Fruit fly (Drosophila melanogaster) whole organism, wandering third instar larva: ENCODE data around the gene CG16956.

Experiments used
- Abd-B ChIP-seq: fragments of >200 bp; optimal IDR thresholded peaks from 2 replicates; lab custom pipeline; 2017; ENCODE audit warnings: missing biosample characterization, missing genetic modification characterization
- CG32264 ChIP-seq: fragments of 200-800 bp; sonication (Bioruptor generic); optimal IDR thresholded peaks from 2 replicates; lab custom pipeline; 2016; ENCODE audit warnings: missing biosample characterization, missing genetic modification characterization
- CG9705 ChIP-seq: fragments of 200-800 bp; sonication (Bioruptor generic); optimal IDR thresholded peaks from 2 replicates; lab custom pipeline; 2018; ENCODE audit warnings: missing biosample characterization, mild to moderate bottlenecking, missing genetic modification characterization
- CrebA ChIP-seq: fragments of 200-800 bp; sonication (Bioruptor generic); optimal IDR thresholded peaks from 2 replicates; lab custom pipeline; 2016; ENCODE audit warnings: missing biosample characterization, mild to moderate bottlenecking, missing genetic modification characterization, borderline replicate concordance
- Dfd ChIP-seq: fragments of >200 bp; optimal IDR thresholded peaks from 2 replicates; lab custom pipeline; 2017; ENCODE audit warnings: missing biosample characterization, missing genetic modification characterization
- Dif ChIP-seq: fragments of 200-275, 200-300 bp; sonication (Bioruptor generic); optimal IDR thresholded peaks from 2 replicates; lab custom pipeline; 2018; ENCODE audit warnings: missing biosample characterization, missing genetic modification characterization; ENCODE audit not compliant: partially characterized antibody
- GATAd ChIP-seq: sonication (Bioruptor generic); optimal IDR thresholded peaks from 2 replicates; lab custom pipeline; 2016; ENCODE audit warnings: missing biosample characterization, missing genetic modification characterization
- HLH106 ChIP-seq: fragments of 200-800 bp; optimal IDR thresholded peaks from 3 replicates; lab custom pipeline; 2019; ENCODE audit warnings: missing biosample characterization, mild to moderate bottlenecking, missing genetic modification characterization, moderate library complexity
- Mio ChIP-seq: sonication (Bioruptor generic); optimal IDR thresholded peaks from 2 replicates; lab custom pipeline; 2016; ENCODE audit warnings: missing biosample characterization, missing genetic modification characterization
- Myc ChIP-seq: fragments of >200 bp; optimal IDR thresholded peaks from 2 replicates; lab custom pipeline; 2017
- N ChIP-seq: fragments of >200 bp; optimal IDR thresholded peaks from 2 replicates; lab custom pipeline; 2018; ENCODE audit warnings: missing biosample characterization, missing external identifiers, missing genetic modification characterization
- OdsH ChIP-seq: fragments of 200-800 bp; sonication (Bioruptor generic); optimal IDR thresholded peaks from 2 replicates; lab custom pipeline; 2016; ENCODE audit warnings: missing biosample characterization, mild to moderate bottlenecking, missing genetic modification characterization
- Rel ChIP-seq, 2 experiments: fragments of 200-800 bp; sonication (Bioruptor generic) in 1 of 2; optimal IDR thresholded peaks; 2 replicates in 1 of 2; 3 replicates in 1 of 2; lab custom pipeline; 2016 to 2019; ENCODE audit warnings: mild to moderate bottlenecking in 2 of 2, missing biosample characterization in 2 of 2, missing genetic modification characterization in 2 of 2, moderate library complexity in 1 of 2
- Vsx2 ChIP-seq: fragments of 200-300, 225-300 bp; sonication (Bioruptor generic); optimal IDR thresholded peaks from 2 replicates; lab custom pipeline; 2018; ENCODE audit warnings: missing biosample characterization, missing genetic modification characterization; ENCODE audit not compliant: partially characterized antibody
- brk ChIP-seq: fragments of 200-800 bp; sonication (Bioruptor generic); optimal IDR thresholded peaks from 2 replicates; lab custom pipeline; 2016; ENCODE audit warnings: missing biosample characterization, mild to moderate bottlenecking, missing genetic modification characterization
- dmrt93B ChIP-seq: fragments of 200-800 bp; sonication (Bioruptor generic); optimal IDR thresholded peaks from 2 replicates; lab custom pipeline; 2018; ENCODE audit warnings: missing biosample characterization, mild to moderate bottlenecking, missing genetic modification characterization
- dsf ChIP-seq: sonication (Bioruptor generic); optimal IDR thresholded peaks from 2 replicates; lab custom pipeline; 2016; ENCODE audit warnings: missing biosample characterization, missing genetic modification characterization, borderline replicate concordance
- ey ChIP-seq: fragments of 200-800 bp; sonication (Bioruptor generic); optimal IDR thresholded peaks from 2 replicates; lab custom pipeline; 2016; ENCODE audit warnings: missing biosample characterization, missing genetic modification characterization
- foxo ChIP-seq, 2 experiments: fragments of 200-800 bp; sonication (Bioruptor generic); optimal IDR thresholded peaks; 2 replicates in 1 of 2; 3 replicates in 1 of 2; lab custom pipeline; 2016 to 2017; ENCODE audit warnings: missing biosample characterization in 2 of 2, missing genetic modification characterization in 2 of 2
- h ChIP-seq: fragments of 200-800 bp; sonication (Bioruptor generic); optimal IDR thresholded peaks from 3 replicates; lab custom pipeline; 2016; ENCODE audit warnings: missing biosample characterization, mild to moderate bottlenecking, missing genetic modification characterization
- jim ChIP-seq: fragments of 175-275, 200-325 bp; sonication (Bioruptor generic); optimal IDR thresholded peaks from 2 replicates; lab custom pipeline; 2016; ENCODE audit warnings: missing biosample characterization, mild to moderate bottlenecking, missing genetic modification characterization
- lola ChIP-seq: fragments of >200 bp; optimal IDR thresholded peaks from 2 replicates; lab custom pipeline; 2017; ENCODE audit warnings: missing biosample characterization, missing genetic modification characterization
- pan ChIP-seq: fragments of >200 bp; optimal IDR thresholded peaks from 2 replicates; lab custom pipeline; 2017
- psq ChIP-seq: fragments of 200-800 bp; sonication (Bioruptor generic); optimal IDR thresholded peaks from 3 replicates; lab custom pipeline; 2017; ENCODE audit warnings: missing biosample characterization, mild to moderate bottlenecking, missing genetic modification characterization, moderate library complexity
- rgr ChIP-seq: fragments of 200-800 bp; sonication (Bioruptor generic); optimal IDR thresholded peaks from 3 replicates; lab custom pipeline; 2016; ENCODE audit warnings: missing biosample characterization, mild to moderate bottlenecking, missing genetic modification characterization
- sage ChIP-seq: fragments of 200-800 bp; sonication (Bioruptor generic); optimal IDR thresholded peaks from 2 replicates; lab custom pipeline; 2016; ENCODE audit warnings: missing biosample characterization, mild to moderate bottlenecking, missing genetic modification characterization
- sv ChIP-seq: fragments of 200-800 bp; sonication (Bioruptor generic); optimal IDR thresholded peaks from 3 replicates; lab custom pipeline; 2016; ENCODE audit warnings: missing biosample characterization, missing genetic modification characterization
- woc ChIP-seq: sonication (Bioruptor generic); optimal IDR thresholded peaks from 2 replicates; lab custom pipeline; 2016; ENCODE audit warnings: missing biosample characterization, mild to moderate bottlenecking, missing genetic modification characterization

Gene CG16956

dm6 chr2L:13366109-13366747, 48.1 kb downstream of the CG16956 start, which contains the start of the genes Nnp-1 and Grx3:
Gene Nnp-1, minus strand, starts transcription at chr2L:13366189.
Gene Grx3, plus strand, starts transcription at chr2L:13366447.
- no peak for TF ChIP-seq Vsx2 (GFP tag; lab: Kevin White, UChicago)
- no peak for TF ChIP-seq Dfd
- TF ChIP-seq lola (GFP tag; lab: Kevin White, UChicago): no peak
- TF ChIP-seq sv (GFP tag; lab: Kevin White, UChicago): peak; percentile 24
- no peak for TF ChIP-seq N (GFP tag; lab: Kevin White, UChicago)
- no peak for TF ChIP-seq jim (GFP tag; lab: Kevin White, UChicago)
- TF ChIP-seq HLH106 (tag; lab: Kevin White, UChicago): peak; percentile 82
- TF ChIP-seq psq (GFP tag; lab: Kevin White, UChicago): peak; percentile 48
- TF ChIP-seq CG9705 (GFP tag; lab: Kevin White, UChicago): peak; percentile 54
- TF ChIP-seq CrebA: no peak
- no peak for TF ChIP-seq Dif (GFP tag; lab: Kevin White, UChicago)
- no peak for TF ChIP-seq rgr (GFP tag; lab: Kevin White, UChicago)
- no peak for TF ChIP-seq Abd-B (GFP tag; lab: Kevin White, UChicago)
- TF ChIP-seq Myc (lab: Kevin White, UChicago): peak; percentile 90
- no peak for TF ChIP-seq pan
- TF ChIP-seq ey (GFP tag; lab: Kevin White, UChicago): peak; percentile 22
- TF ChIP-seq woc (GFP tag; lab: Kevin White, UChicago): peak; percentile 46
- no peak for TF ChIP-seq Rel (GFP tag; optimal IDR thresholded peaks at IDR 0.05; lab: Kevin White, UChicago)
- no peak for TF ChIP-seq Rel (tag; optimal IDR thresholded peaks at IDR 0.05; lab: Kevin White, UChicago)
- no peak for TF ChIP-seq CG32264 (GFP tag; lab: Kevin White, UChicago)
- peak; percentile 35 for TF ChIP-seq brk (GFP tag; lab: Kevin White, UChicago)
- no peak for TF ChIP-seq dsf (GFP tag; lab: Kevin White, UChicago)
- no peak for TF ChIP-seq GATAd (GFP tag; lab: Kevin White, UChicago)
- TF ChIP-seq foxo (GFP tag; optimal IDR thresholded peaks at IDR 0.05; lab: Kevin White, UChicago): peak in 1 of 2 experiments; percentile 62
- peak; percentile 1 for TF ChIP-seq h (GFP tag; lab: Kevin White, UChicago)
- TF ChIP-seq dmrt93B (GFP tag; lab: Kevin White, UChicago): peak; percentile 53
- TF ChIP-seq Mio (GFP tag; lab: Kevin White, UChicago): no peak
- no peak for TF ChIP-seq sage (GFP tag; lab: Kevin White, UChicago)
- peak; percentile 20 for TF ChIP-seq OdsH (GFP tag; lab: Kevin White, UChicago)
